Comparison of ENCODE assay signal across 4 worm cellular contexts in the genomic region with DNA sequence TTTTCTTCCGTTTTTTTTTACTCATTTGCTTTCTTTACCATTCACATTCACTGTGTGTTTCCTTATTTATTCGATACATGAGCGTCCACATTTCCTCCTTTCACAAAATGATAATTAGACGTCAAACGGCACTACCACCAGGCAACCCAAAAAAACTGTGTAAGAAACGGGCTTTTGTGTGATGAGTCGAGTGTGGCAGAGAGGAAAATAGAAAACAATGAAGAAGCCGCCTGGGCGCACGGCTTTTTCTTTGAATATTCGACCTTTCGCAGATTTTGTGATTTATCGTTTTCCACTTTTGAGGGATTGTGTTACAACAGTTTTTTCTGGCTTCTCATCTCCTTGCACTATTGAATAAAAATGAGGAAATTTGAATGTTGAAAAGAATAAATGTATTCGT.
A peak's percentile ranks its signal among the peaks of the same experiment; 100 is the strongest.
TF ChIP-seq lines count a peak whose summit lies in the region.

No protein-coding gene starts in this region.

TF ChIP-seq in whole organism, L1 larva, 84 proteins besides CTCF, POLR2A, EP300 and RAD21:
- TF ChIP-seq tbx-2 (tag; optimal IDR thresholded peaks at IDR 0.05; lab: Kevin White, UChicago) (no peak), blmp-1 (tag; optimal IDR thresholded peaks at IDR 0.05; lab: Kevin White, UChicago) (peak; percentile 23)

TF ChIP-seq in whole organism, L2 larva, 48 proteins besides CTCF, POLR2A, EP300 and RAD21:
- no peak for TF ChIP-seq gmeb-1 (tag; optimal IDR thresholded peaks at IDR 0.05; lab: Kevin White, UChicago)
- TF ChIP-seq nhr-25 (tag; optimal IDR thresholded peaks at IDR 0.05; lab: Kevin White, UChicago), result peak; percentile 52

TF ChIP-seq in whole organism, L3 larva, 47 proteins besides CTCF, POLR2A, EP300 and RAD21:
- no peak for TF ChIP-seq elt-1 (tag; optimal IDR thresholded peaks at IDR 0.05; lab: Kevin White, UChicago)
- no peak for TF ChIP-seq pha-4 (tag; optimal IDR thresholded peaks at IDR 0.05; lab: Kevin White, UChicago)
- TF ChIP-seq nhr-67 (tag; optimal IDR thresholded peaks at IDR 0.05; lab: Kevin White, UChicago), result no peak
- no peak for TF ChIP-seq fos-1 (tag; optimal IDR thresholded peaks at IDR 0.05; lab: Kevin White, UChicago)
- TF ChIP-seq egl-27 (tag; optimal IDR thresholded peaks at IDR 0.05; lab: Kevin White, UChicago), result no peak
- TF ChIP-seq R02D3.7 (tag; optimal IDR thresholded peaks at IDR 0.05; lab: Kevin White, UChicago), result no peak
- no peak for TF ChIP-seq lin-15B (tag; optimal IDR thresholded peaks at IDR 0.05; lab: Kevin White, UChicago)
- TF ChIP-seq ztf-11 (tag; optimal IDR thresholded peaks at IDR 0.05; lab: Kevin White, UChicago), result no peak
- no peak for TF ChIP-seq nhr-28 (tag; optimal IDR thresholded peaks at IDR 0.05; lab: Kevin White, UChicago)
- no peak for TF ChIP-seq eor-1 (tag; optimal IDR thresholded peaks at IDR 0.05; lab: Kevin White, UChicago)
- TF ChIP-seq nhr-77 (tag; optimal IDR thresholded peaks at IDR 0.05; lab: Kevin White, UChicago), result no peak
- TF ChIP-seq mdl-1 (tag; optimal IDR thresholded peaks at IDR 0.05; lab: Kevin White, UChicago), result no peak
- TF ChIP-seq nfya-1 (tag; optimal IDR thresholded peaks at IDR 0.05; lab: Kevin White, UChicago; ENCODE audit: insufficient read depth), result peak; percentile 13
- TF ChIP-seq ceh-9 (tag; optimal IDR thresholded peaks at IDR 0.05; lab: Kevin White, UChicago), result no peak
- peak; percentile 68 for TF ChIP-seq nhr-25 (tag; optimal IDR thresholded peaks at IDR 0.05; lab: Kevin White, UChicago)
- no peak for TF ChIP-seq fkh-10 (GFP tag; optimal IDR thresholded peaks at IDR 0.05; lab: Kevin White, UChicago)
- peak; percentile 15 for TF ChIP-seq ama-1 (optimal IDR thresholded peaks at IDR 0.05; lab: Kevin White, UChicago)
- TF ChIP-seq aly-2 (tag; optimal IDR thresholded peaks at IDR 0.05; lab: Kevin White, UChicago), result no peak
- TF ChIP-seq egl-5 (tag; optimal IDR thresholded peaks at IDR 0.05; lab: Kevin White, UChicago), result no peak
- no peak for TF ChIP-seq mml-1 (tag; optimal IDR thresholded peaks at IDR 0.05; lab: Kevin White, UChicago)
- TF ChIP-seq skn-1 (tag; optimal IDR thresholded peaks at IDR 0.05; lab: Kevin White, UChicago), result no peak
- TF ChIP-seq ceh-82 (tag; optimal IDR thresholded peaks at IDR 0.05; lab: Kevin White, UChicago), result no peak
- TF ChIP-seq ZK546.5 (tag; optimal IDR thresholded peaks at IDR 0.05; lab: Kevin White, UChicago), result no peak

TF ChIP-seq in whole organism, L4 larva, 104 proteins besides CTCF, POLR2A, EP300 and RAD21:
- TF ChIP-seq aha-1 (tag; lab: Kevin White, UChicago) (peak; percentile 82), zip-11 (GFP tag; IDR thresholded peaks at IDR 0.05; lab: Robert Waterston, UW) (no peak)
